Worm (Caenorhabditis elegans): ENCODE results near the gene nhr-10.

ce11 chrIII:7084908-7085307 lies 30.3 kb downstream of the nhr-10 start, which contains the start of gene tofu-7:
- TF ChIP-seq nhr-11 (tag; optimal IDR thresholded peaks at IDR 0.05) (no peak), unc-62 (GFP tag; optimal IDR thresholded peaks at IDR 0.05) (no peak), ceh-63 (GFP tag; optimal IDR thresholded peaks at IDR 0.05) (no peak), nhr-28 (tag; optimal IDR thresholded peaks at IDR 0.05) (no peak)
